Worm (Caenorhabditis elegans) whole organism, young adult: ENCODE data around the gene F35B12.9.
A peak's percentile ranks its signal among the peaks of the same experiment; 100 is the strongest.

Experiments used
- B0035.1 ChIP-seq: sonication (generic microtip); optimal IDR thresholded peaks from 2 replicates; lab custom pipeline; 2016; ENCODE audit warnings: missing genetic modification characterization, mild to moderate bottlenecking, missing compliant biosample characterization, missing genotype, missing genetic modification reagents
- B0261.1 ChIP-seq: sonication (generic microtip); optimal IDR thresholded peaks from 2 replicates; lab custom pipeline; 2016; ENCODE audit warnings: mild to moderate bottlenecking, missing genetic modification characterization, moderate library complexity, missing compliant biosample characterization
- C17E4.6 ChIP-seq: fragments of 200-800 bp; sonication (Bioruptor generic); IDR thresholded peaks from 2 replicates; pipeline ENCODE4 v1.3.6; 2022; ENCODE audit warnings: missing genetic modification reagents, missing genetic modification characterization, missing compliant biosample characterization
- F23B12.7 ChIP-seq: sonication (generic microtip); optimal IDR thresholded peaks from 2 replicates; lab custom pipeline; 2017; ENCODE audit warnings: missing genetic modification characterization, mild to moderate bottlenecking, missing compliant biosample characterization, antibody characterized with exemption, moderate library complexity; ENCODE audit not compliant: insufficient read depth
- K11D2.4 ChIP-seq: fragments of 200-800 bp; sonication (Bioruptor generic); IDR thresholded peaks from 2 replicates; pipeline ENCODE4 v1.3.6; 2022; ENCODE audit warnings: missing genetic modification reagents, missing genetic modification characterization, missing compliant biosample characterization
- Y53F4B.3 ChIP-seq: fragments of 200-800 bp; sonication (Bioruptor generic); IDR thresholded peaks from 2 replicates; pipeline ENCODE4 v1.3.6; 2022; ENCODE audit warnings: missing genetic modification reagents, missing genetic modification characterization, missing compliant biosample characterization
- Y67H2A.10 ChIP-seq: fragments of 200-800 bp; sonication (Bioruptor generic); conservative IDR thresholded peaks from 2 replicates; pipeline ENCODE4 v1.3.6; 2022; ENCODE audit warnings: missing genetic modification reagents, missing genetic modification characterization, missing compliant biosample characterization
- ZK185.1 ChIP-seq: sonication (generic microtip); optimal IDR thresholded peaks from 2 replicates; lab custom pipeline; 2016; ENCODE audit warnings: mild to moderate bottlenecking, missing genetic modification characterization, missing compliant biosample characterization; ENCODE audit not compliant: poor library complexity, severe bottlenecking
- athp-1 ChIP-seq: sonication (generic microtip); optimal IDR thresholded peaks from 2 replicates; lab custom pipeline; 2017; ENCODE audit warnings: mild to moderate bottlenecking, missing genetic modification characterization, missing compliant biosample characterization
- ccch-3 ChIP-seq: fragments of 200-800 bp; sonication (Bioruptor generic); optimal IDR thresholded peaks from 2 replicates; lab custom pipeline; 2018; ENCODE audit warnings: mild to moderate bottlenecking, missing genetic modification characterization, missing compliant biosample characterization
- cebp-1 ChIP-seq, 2 experiments: fragments of 200-800 bp in 1 of 2; sonication (Bioruptor generic) in 1 of 2; sonication (generic microtip) in 1 of 2; IDR thresholded peaks in 1 of 2; optimal IDR thresholded peaks in 1 of 2; 2 replicates each; pipeline versions ENCODE4 v1.3.6 to Lab custom; 2017 to 2022; ENCODE audit warnings: missing compliant biosample characterization in 2 of 2, missing genetic modification characterization in 2 of 2, mild to moderate bottlenecking in 1 of 2, missing genetic modification reagents in 1 of 2, moderate library complexity in 1 of 2
- chd-7 ChIP-seq: sonication (generic microtip); optimal IDR thresholded peaks from 2 replicates; lab custom pipeline; 2016; ENCODE audit warnings: mild to moderate bottlenecking, missing genetic modification characterization, moderate library complexity, missing compliant biosample characterization
- dpff-1 ChIP-seq: sonication (generic microtip); optimal IDR thresholded peaks from 2 replicates; lab custom pipeline; 2017; ENCODE audit warnings: mild to moderate bottlenecking, missing genetic modification characterization, missing compliant biosample characterization
- dpl-1 ChIP-seq: fragments of 150-350 bp; optimal IDR thresholded peaks from 2 replicates; lab custom pipeline; 2014; ENCODE audit warnings: missing biosample characterization, missing genetic modification reagents, missing genetic modification characterization
- egl-18 ChIP-seq: fragments of 200-800 bp; sonication (Bioruptor generic); IDR thresholded peaks from 2 replicates; pipeline ENCODE4 v1.3.6; 2022; ENCODE audit warnings: missing genetic modification reagents, missing genetic modification characterization, missing compliant biosample characterization
- ekl-4 ChIP-seq: fragments of 200-800 bp; sonication (Bioruptor generic); IDR thresholded peaks from 2 replicates; pipeline ENCODE4 v1.3.6; 2022; ENCODE audit warnings: missing genetic modification reagents, missing genetic modification characterization, missing compliant biosample characterization
- ets-4 ChIP-seq: fragments of 200-800 bp; sonication (Bioruptor generic); optimal IDR thresholded peaks from 2 replicates; lab custom pipeline; 2018; ENCODE audit warnings: mild to moderate bottlenecking, missing genetic modification characterization, missing compliant biosample characterization
- fkh-3 ChIP-seq: sonication (generic microtip); optimal IDR thresholded peaks from 2 replicates; lab custom pipeline; 2016; ENCODE audit warnings: mild to moderate bottlenecking, missing genetic modification characterization, missing compliant biosample characterization
- hlh-12 ChIP-seq: sonication (generic microtip); optimal IDR thresholded peaks from 2 replicates; lab custom pipeline; 2016; ENCODE audit warnings: missing genetic modification characterization, missing compliant biosample characterization
- hlh-26 ChIP-seq: fragments of 200-800 bp; sonication (Bioruptor generic); conservative IDR thresholded peaks from 2 replicates; pipeline ENCODE4 v1.3.6; 2022; ENCODE audit warnings: missing genetic modification reagents, missing genetic modification characterization, missing compliant biosample characterization
- lag-1 ChIP-seq: fragments of 200-800 bp; sonication (Bioruptor generic); IDR thresholded peaks from 2 replicates; pipeline ENCODE4 v1.3.6; 2022; ENCODE audit warnings: missing genetic modification reagents, missing genetic modification characterization, missing compliant biosample characterization
- let-607 ChIP-seq, 2 experiments: fragments of 200-800 bp in 1 of 2; sonication (Bioruptor generic) in 1 of 2; sonication (generic microtip) in 1 of 2; optimal IDR thresholded peaks; 2 replicates each; lab custom pipeline; 2016 to 2018; ENCODE audit warnings: mild to moderate bottlenecking in 2 of 2, missing compliant biosample characterization in 2 of 2, missing genetic modification characterization in 2 of 2, moderate library complexity in 2 of 2, missing genotype in 1 of 2
- lin-26 ChIP-seq: fragments of 200-800 bp; sonication (Bioruptor generic); IDR thresholded peaks from 2 replicates; pipeline ENCODE4 v1.3.6; 2022; ENCODE audit warnings: missing genetic modification reagents, missing genetic modification characterization, missing compliant biosample characterization
- lin-35 ChIP-seq, 3 experiments: fragments of 150-350 bp in 2 of 3; sonication (generic microtip) in 1 of 3; optimal IDR thresholded peaks; 2 replicates each; lab custom pipeline; 2014 to 2018; ENCODE audit warnings: missing biosample characterization in 3 of 3, missing genetic modification characterization in 3 of 3, missing genetic modification reagents in 3 of 3
- lin-54 ChIP-seq: fragments of 200-800 bp; sonication (Bioruptor generic); optimal IDR thresholded peaks from 2 replicates; lab custom pipeline; 2018; ENCODE audit warnings: mild to moderate bottlenecking, missing genetic modification characterization, missing compliant biosample characterization
- madf-3 ChIP-seq: fragments of 200-800 bp; sonication (Bioruptor generic); IDR thresholded peaks from 2 replicates; pipeline ENCODE4 v1.3.6; 2022; ENCODE audit warnings: missing genetic modification reagents, missing genetic modification characterization, missing compliant biosample characterization
- mel-28 ChIP-seq: sonication (generic microtip); optimal IDR thresholded peaks from 2 replicates; lab custom pipeline; 2016; ENCODE audit warnings: borderline replicate concordance, mild to moderate bottlenecking, missing genetic modification characterization, missing compliant biosample characterization
- mes-4 ChIP-seq: sonication (generic microtip); optimal IDR thresholded peaks from 2 replicates; lab custom pipeline; 2016; ENCODE audit warnings: missing genotype, missing genetic modification characterization, missing compliant biosample characterization
- nfya-1 ChIP-seq: sonication (generic microtip); optimal IDR thresholded peaks from 2 replicates; lab custom pipeline; 2017; ENCODE audit warnings: antibody characterized with exemption, missing compliant biosample characterization, missing genetic modification characterization, borderline replicate concordance; ENCODE audit not compliant: insufficient read depth
- nfya-2 ChIP-seq: fragments of 200-800 bp; sonication (Bioruptor generic); IDR thresholded peaks from 2 replicates; pipeline ENCODE4 v1.3.6; 2022; ENCODE audit warnings: missing genetic modification reagents, missing genetic modification characterization, missing compliant biosample characterization
- nfyb-1 ChIP-seq: fragments of 200-800 bp; sonication (Bioruptor generic); IDR thresholded peaks from 2 replicates; pipeline ENCODE4 v1.3.6; 2022; ENCODE audit warnings: missing genetic modification reagents, missing genetic modification characterization, missing compliant biosample characterization
- nhr-120 ChIP-seq: fragments of 200-800 bp; sonication (Bioruptor generic); IDR thresholded peaks from 2 replicates; pipeline ENCODE4 v1.3.6; 2022; ENCODE audit warnings: missing genetic modification characterization, missing compliant biosample characterization
- snpc-1.3 ChIP-seq: sonication (generic microtip); optimal IDR thresholded peaks from 2 replicates; lab custom pipeline; 2017; ENCODE audit warnings: missing genetic modification characterization, mild to moderate bottlenecking, missing compliant biosample characterization, antibody characterized with exemption, moderate library complexity, missing genotype, missing genetic modification reagents; ENCODE audit not compliant: insufficient read depth
- snpc-3.4 ChIP-seq: sonication (generic microtip); optimal IDR thresholded peaks from 2 replicates; lab custom pipeline; 2017; ENCODE audit warnings: missing genetic modification characterization, mild to moderate bottlenecking, missing compliant biosample characterization, antibody characterized with exemption, moderate library complexity, missing genotype, missing genetic modification reagents
- tlf-1 ChIP-seq: fragments of 200-800 bp; sonication (Bioruptor generic); optimal IDR thresholded peaks from 2 replicates; lab custom pipeline; 2018; ENCODE audit warnings: mild to moderate bottlenecking, missing genetic modification characterization, missing compliant biosample characterization
- zfh-2 ChIP-seq: fragments of 200-800 bp; sonication (Bioruptor generic); conservative IDR thresholded peaks from 2 replicates; pipeline ENCODE4 v1.3.6; 2022; ENCODE audit warnings: missing genetic modification reagents, missing genetic modification characterization, missing compliant biosample characterization
- zim-3 ChIP-seq: sonication (generic microtip); optimal IDR thresholded peaks from 2 replicates; lab custom pipeline; 2017; ENCODE audit warnings: mild to moderate bottlenecking, missing genetic modification characterization, moderate library complexity, missing compliant biosample characterization
- ztf-26 ChIP-seq: sonication (generic microtip); optimal IDR thresholded peaks from 2 replicates; lab custom pipeline; 2017; ENCODE audit warnings: missing genetic modification characterization, missing compliant biosample characterization
- ztf-6 ChIP-seq: fragments of 200-800 bp; sonication (Bioruptor generic); IDR thresholded peaks from 2 replicates; pipeline ENCODE4 v1.3.6; 2022; ENCODE audit warnings: missing genetic modification reagents, missing genetic modification characterization, missing compliant biosample characterization

F35B12.9 gene

ce11 chrV:11629222-11630026, 28.5 kb downstream of the F35B12.9 start, which contains the start of gene F35B12.10 (continued):
- TF ChIP-seq lin-54 (GFP tag; lab: Kevin White, UChicago) (no peak), hlh-12 (tag; lab: Kevin White, UChicago) (no peak), ztf-26 (tag; lab: Kevin White, UChicago) (no peak), egl-18 (GFP tag; lab: Robert Waterston, UW) (no peak), lin-26 (no peak), Y53F4B.3 (GFP tag; lab: Robert Waterston, UW) (no peak), F23B12.7 (no peak), chd-7 (tag; lab: Kevin White, UChicago) (no peak), B0035.1 (tag; lab: Kevin White, UChicago) (no peak), fkh-3 (tag; lab: Kevin White, UChicago) (no peak), athp-1 (no peak), ztf-6 (no peak), ccch-3 (GFP tag; lab: Kevin White, UChicago) (no peak), let-607 (tag; optimal IDR thresholded peaks at IDR 0.05; lab: Kevin White, UChicago) (peak in 1 of 2 experiments; percentile 41), tlf-1 (GFP tag; lab: Kevin White, UChicago) (no peak), dpff-1 (tag; lab: Kevin White, UChicago) (no peak), C17E4.6 (GFP tag; lab: Robert Waterston, UW) (no peak), hlh-26 (no peak), ZK185.1 (tag; lab: Kevin White, UChicago) (no peak), Y67H2A.10 (no peak), zfh-2 (no peak), lag-1 (GFP tag; lab: Robert Waterston, UW) (no peak), nhr-120 (GFP tag; lab: Robert Waterston, UW) (no peak), snpc-3.4 (tag; lab: Kevin White, UChicago) (no peak), nfya-2 (no peak), cebp-1 (GFP tag; IDR thresholded peaks at IDR 0.05; lab: Robert Waterston, UW) (peak; percentile 36; the same call in 1 of the 2 replicates), cebp-1 (tag; optimal IDR thresholded peaks at IDR 0.05; lab: Kevin White, UChicago) (peak; percentile 23), snpc-1.3 (tag; lab: Kevin White, UChicago) (no peak), B0261.1 (tag; lab: Kevin White, UChicago) (no peak), zim-3 (tag; lab: Kevin White, UChicago) (no peak), mes-4 (tag; lab: Kevin White, UChicago) (no peak), ets-4 (GFP tag; lab: Kevin White, UChicago) (peak; percentile 59), dpl-1 (GFP tag; lab: Kevin White, UChicago) (no peak), lin-35 (GFP tag; optimal IDR thresholded peaks at IDR 0.05; lab: Kevin White, UChicago) (no peak), nfyb-1 (GFP tag; lab: Robert Waterston, UW) (no peak), ekl-4 (GFP tag; lab: Robert Waterston, UW) (no peak), madf-3 (no peak), mel-28 (tag; lab: Kevin White, UChicago) (no peak), nfya-1 (tag; lab: Kevin White, UChicago) (no peak), K11D2.4 (GFP tag; lab: Robert Waterston, UW) (no peak)
